Fruit fly (Drosophila melanogaster) whole organism, embryonic: Measurements from ENCODE around the gene Oatp26F.

Experiments
- ATbp ChIP-seq: fragments of 200-800 bp; sonication (Bioruptor generic); optimal IDR thresholded peaks from 2 replicates; lab custom pipeline; 2017; ENCODE audit warnings: missing biosample characterization, mild to moderate bottlenecking, missing genetic modification characterization, missing genetic modification reagents
- Asciz ChIP-seq: fragments of 200-800 bp; sonication (Bioruptor generic); optimal IDR thresholded peaks from 2 replicates; lab custom pipeline; 2017; ENCODE audit warnings: missing biosample characterization, mild to moderate bottlenecking, missing genetic modification characterization, missing genetic modification reagents
- Blimp-1 ChIP-seq: fragments of 200-800 bp; sonication (Bioruptor generic); optimal IDR thresholded peaks from 3 replicates; lab custom pipeline; 2018; ENCODE audit warnings: missing biosample characterization, missing genetic modification characterization, mild to moderate bottlenecking, moderate library complexity, missing genetic modification reagents
- CG10267 ChIP-seq: fragments of 200-800 bp; sonication (Bioruptor generic); optimal IDR thresholded peaks from 2 replicates; lab custom pipeline; 2018; ENCODE audit warnings: missing biosample characterization, mild to moderate bottlenecking, missing genetic modification characterization, moderate library complexity
- CG10321 ChIP-seq: fragments of 200-800 bp; sonication (Bioruptor generic); IDR thresholded peaks from 2 replicates; pipeline ENCODE4 v1.3.6; 2022; ENCODE audit warnings: missing biosample characterization, missing genetic modification characterization
- CG10565 ChIP-seq: fragments of 200-800 bp; sonication (Bioruptor generic); optimal IDR thresholded peaks from 3 replicates; lab custom pipeline; 2016; ENCODE audit warnings: missing biosample characterization, mild to moderate bottlenecking, missing genetic modification characterization
- CG10979 ChIP-seq: fragments of 200-800 bp; sonication (Bioruptor generic); optimal IDR thresholded peaks from 2 replicates; lab custom pipeline; 2018; ENCODE audit warnings: missing biosample characterization, mild to moderate bottlenecking, missing genetic modification characterization, moderate library complexity
- CG11456 ChIP-seq: fragments of 200-800 bp; sonication (Bioruptor generic); IDR thresholded peaks from 3 replicates; pipeline ENCODE4 v1.3.6; 2022; ENCODE audit warnings: missing biosample characterization, missing genetic modification characterization
- CG13287 ChIP-seq: fragments of 200-800 bp; sonication (Bioruptor generic); IDR thresholded peaks from 2 replicates; pipeline ENCODE4 v1.3.6; 2022; ENCODE audit warnings: missing biosample characterization, missing genetic modification characterization; ENCODE audit not compliant: partially characterized antibody
- CG13296 ChIP-seq: fragments of 200-800 bp; sonication (Bioruptor generic); optimal IDR thresholded peaks from 3 replicates; lab custom pipeline; 2018; ENCODE audit warnings: missing biosample characterization, mild to moderate bottlenecking, missing genetic modification characterization
- CG13624 ChIP-seq: fragments of 200-800 bp; sonication (Bioruptor generic); optimal IDR thresholded peaks from 2 replicates; lab custom pipeline; 2016; ENCODE audit warnings: missing biosample characterization, missing genetic modification characterization
- CG15479 ChIP-seq: fragments of 200-800 bp; sonication (Bioruptor generic); optimal IDR thresholded peaks from 3 replicates; lab custom pipeline; 2019; ENCODE audit warnings: missing biosample characterization, mild to moderate bottlenecking, missing genetic modification characterization, moderate library complexity
- CG16779 ChIP-seq: fragments of 200-800 bp; sonication (Bioruptor generic); IDR thresholded peaks from 2 replicates; pipeline ENCODE4 v1.3.6; 2022; ENCODE audit warnings: missing biosample characterization, missing genetic modification characterization
- CG16815 ChIP-seq: fragments of 200-800 bp; sonication (Bioruptor generic); optimal IDR thresholded peaks from 3 replicates; lab custom pipeline; 2017; ENCODE audit warnings: missing biosample characterization, mild to moderate bottlenecking, missing genetic modification characterization
- CG18011 ChIP-seq: fragments of 200-800 bp; sonication (Bioruptor generic); optimal IDR thresholded peaks from 2 replicates; lab custom pipeline; 2017; ENCODE audit warnings: missing biosample characterization, missing genetic modification characterization, mild to moderate bottlenecking, moderate library complexity, missing genotype
- CG1832 ChIP-seq: fragments of 200-800 bp; sonication (Bioruptor generic); optimal IDR thresholded peaks from 2 replicates; lab custom pipeline; 2017; ENCODE audit warnings: missing biosample characterization, mild to moderate bottlenecking, missing genetic modification characterization, inconsistent platforms
- CG2202 ChIP-seq: fragments of 200-800 bp; sonication (Bioruptor generic); optimal IDR thresholded peaks from 2 replicates; lab custom pipeline; 2018; ENCODE audit warnings: missing biosample characterization, mild to moderate bottlenecking, missing genetic modification characterization
- CG2889 ChIP-seq: fragments of 200-800 bp; sonication (Bioruptor generic); IDR thresholded peaks from 3 replicates; pipeline ENCODE4 v1.3.6; 2022; ENCODE audit warnings: missing biosample characterization, missing genetic modification characterization
- CG30403 ChIP-seq: fragments of 200-800 bp; sonication (Bioruptor generic); optimal IDR thresholded peaks from 3 replicates; lab custom pipeline; 2016; ENCODE audit warnings: missing biosample characterization, missing genetic modification characterization
- CG32772 ChIP-seq: fragments of 200-800 bp; sonication (Bioruptor generic); IDR thresholded peaks from 2 replicates; pipeline ENCODE4 v1.3.6; 2022; ENCODE audit warnings: missing biosample characterization, missing genetic modification characterization
- CG4328 ChIP-seq: fragments of 200-800 bp; sonication (Bioruptor generic); optimal IDR thresholded peaks from 3 replicates; lab custom pipeline; 2017; ENCODE audit warnings: missing biosample characterization, missing genetic modification reagents, missing genetic modification characterization
- CG4617 ChIP-seq: fragments of 200-800 bp; sonication (Bioruptor generic); optimal IDR thresholded peaks from 3 replicates; lab custom pipeline; 2016; ENCODE audit warnings: missing biosample characterization, missing genetic modification characterization, borderline replicate concordance
- CG4730 ChIP-seq: fragments of 200-800 bp; sonication (Bioruptor generic); IDR thresholded peaks from 2 replicates; pipeline ENCODE4 v1.3.6; 2022; ENCODE audit warnings: missing biosample characterization, missing genetic modification characterization
- CG6254 ChIP-seq: fragments of 200-800 bp; sonication (Bioruptor generic); optimal IDR thresholded peaks from 3 replicates; lab custom pipeline; 2017; ENCODE audit warnings: mild to moderate bottlenecking, missing biosample characterization, missing genetic modification reagents, missing genetic modification characterization
- CG6689 ChIP-seq: fragments of 200-800 bp; sonication (Bioruptor generic); IDR thresholded peaks from 2 replicates; pipeline ENCODE4 v1.3.6; 2022; ENCODE audit warnings: missing biosample characterization, missing genetic modification characterization
- CG6765 ChIP-seq: fragments of 200-800 bp; sonication (Bioruptor generic); optimal IDR thresholded peaks from 3 replicates; lab custom pipeline; 2017; ENCODE audit warnings: missing biosample characterization, mild to moderate bottlenecking, missing genetic modification characterization
- CG6854 ChIP-seq: fragments of 200-800 bp; sonication (Bioruptor generic); optimal IDR thresholded peaks from 3 replicates; lab custom pipeline; 2017; ENCODE audit warnings: missing biosample characterization, mild to moderate bottlenecking, missing genetic modification characterization
- CG7556 ChIP-seq: fragments of 200-800 bp; sonication (Bioruptor generic); optimal IDR thresholded peaks from 2 replicates; lab custom pipeline; 2017; ENCODE audit warnings: missing biosample characterization, mild to moderate bottlenecking, missing genetic modification characterization
- Dbx ChIP-seq: fragments of 200-800 bp; sonication (Bioruptor generic); IDR thresholded peaks from 3 replicates; pipeline ENCODE4 v1.3.6; 2022; ENCODE audit warnings: missing biosample characterization, missing genetic modification characterization
- ERR ChIP-seq: fragments of 200-800 bp; sonication (Bioruptor generic); optimal IDR thresholded peaks from 2 replicates; lab custom pipeline; 2016; ENCODE audit warnings: missing biosample characterization, missing genetic modification characterization
- Gug ChIP-seq: fragments of 200-800 bp; sonication (Bioruptor generic); IDR thresholded peaks from 4 replicates; pipeline ENCODE4 v1.3.6; 2022; ENCODE audit warnings: missing biosample characterization, missing genetic modification characterization
- HLHmδ ChIP-seq: fragments of 200-800 bp; sonication (Bioruptor generic); optimal IDR thresholded peaks from 2 replicates; lab custom pipeline; 2018; ENCODE audit warnings: missing biosample characterization, mild to moderate bottlenecking, missing genetic modification characterization, moderate library complexity
- HmgD ChIP-seq: fragments of 200-800 bp; sonication (Bioruptor generic); optimal IDR thresholded peaks from 3 replicates; lab custom pipeline; 2016; ENCODE audit warnings: missing biosample characterization, missing genetic modification characterization
- Oaz ChIP-seq: fragments of 200-800 bp; sonication (Bioruptor generic); IDR thresholded peaks from 2 replicates; pipeline ENCODE4 v1.3.6; 2022; ENCODE audit warnings: missing biosample characterization, missing genetic modification characterization
- Sin3A ChIP-seq: fragments of >200 bp; optimal IDR thresholded peaks from 2 replicates; lab custom pipeline; 2018
- ab ChIP-seq: fragments of 200-800 bp; sonication (Bioruptor generic); optimal IDR thresholded peaks from 2 replicates; lab custom pipeline; 2016; ENCODE audit warnings: missing biosample characterization, missing genetic modification characterization
- al ChIP-seq: fragments of 200-800 bp; sonication (Bioruptor generic); IDR thresholded peaks from 2 replicates; pipeline ENCODE4 v1.3.6; 2022; ENCODE audit warnings: missing biosample characterization, missing genetic modification characterization
- bbx ChIP-seq: fragments of 200-800 bp; sonication (Bioruptor generic); IDR thresholded peaks from 2 replicates; pipeline ENCODE4 v1.3.6; 2022; ENCODE audit warnings: missing biosample characterization, missing genetic modification characterization; ENCODE audit not compliant: partially characterized antibody
- btn ChIP-seq: fragments of 200-800 bp; sonication (Bioruptor generic); optimal IDR thresholded peaks from 2 replicates; lab custom pipeline; 2016; ENCODE audit warnings: missing biosample characterization, missing genetic modification characterization
- caup ChIP-seq: fragments of 200-800 bp; sonication (Bioruptor generic); optimal IDR thresholded peaks from 3 replicates; lab custom pipeline; 2017; ENCODE audit warnings: missing biosample characterization, mild to moderate bottlenecking, missing genetic modification characterization, moderate library complexity; ENCODE audit not compliant: severe bottlenecking
- crol ChIP-seq: fragments of 200-800 bp; sonication (Bioruptor generic); IDR thresholded peaks from 2 replicates; pipeline ENCODE4 v1.3.6; 2022; ENCODE audit warnings: missing biosample characterization, missing genetic modification characterization
- eyg ChIP-seq: fragments of 200-800 bp; sonication (Bioruptor generic); optimal IDR thresholded peaks from 3 replicates; lab custom pipeline; 2016; ENCODE audit warnings: missing biosample characterization, missing genetic modification characterization
- gsb ChIP-seq: fragments of 200-800 bp; sonication (Bioruptor generic); IDR thresholded peaks from 2 replicates; pipeline ENCODE4 v1.3.6; 2022; ENCODE audit warnings: missing biosample characterization, missing genetic modification characterization
- kah ChIP-seq: fragments of 200-800 bp; sonication (Bioruptor generic); optimal IDR thresholded peaks from 2 replicates; lab custom pipeline; 2018; ENCODE audit warnings: missing biosample characterization, mild to moderate bottlenecking, missing genetic modification characterization
- pho ChIP-seq: fragments of 200-800 bp; sonication (Bioruptor generic); optimal IDR thresholded peaks from 2 replicates; lab custom pipeline; 2016; ENCODE audit warnings: missing biosample characterization, missing genetic modification characterization
- pum ChIP-seq: fragments of 200-800 bp; sonication (Bioruptor generic); optimal IDR thresholded peaks from 2 replicates; lab custom pipeline; 2016; ENCODE audit warnings: missing biosample characterization, missing genetic modification characterization
- run ChIP-seq: fragments of 200-800 bp; sonication (Bioruptor generic); optimal IDR thresholded peaks from 3 replicates; lab custom pipeline; 2018; ENCODE audit warnings: missing biosample characterization, mild to moderate bottlenecking, missing genetic modification characterization
- tgo ChIP-seq: fragments of 200-800 bp; sonication (Bioruptor generic); IDR thresholded peaks from 3 replicates; pipeline ENCODE4 v1.3.6; 2022; ENCODE audit warnings: missing biosample characterization, missing genetic modification characterization
- tin ChIP-seq: fragments of 200-800 bp; sonication (Bioruptor generic); optimal IDR thresholded peaks from 3 replicates; lab custom pipeline; 2016; ENCODE audit warnings: missing biosample characterization, missing genetic modification characterization
- tll ChIP-seq, 2 experiments: fragments of 200-800 bp in 1 of 2; fragments of >200 bp in 1 of 2; sonication (Bioruptor generic) in 1 of 2; optimal IDR thresholded peaks; 2 replicates each; lab custom pipeline; 2017 to 2019; ENCODE audit warnings: missing biosample characterization in 2 of 2, missing genetic modification characterization in 2 of 2, mild to moderate bottlenecking in 1 of 2, moderate library complexity in 1 of 2

Oatp26F gene

DNA sequence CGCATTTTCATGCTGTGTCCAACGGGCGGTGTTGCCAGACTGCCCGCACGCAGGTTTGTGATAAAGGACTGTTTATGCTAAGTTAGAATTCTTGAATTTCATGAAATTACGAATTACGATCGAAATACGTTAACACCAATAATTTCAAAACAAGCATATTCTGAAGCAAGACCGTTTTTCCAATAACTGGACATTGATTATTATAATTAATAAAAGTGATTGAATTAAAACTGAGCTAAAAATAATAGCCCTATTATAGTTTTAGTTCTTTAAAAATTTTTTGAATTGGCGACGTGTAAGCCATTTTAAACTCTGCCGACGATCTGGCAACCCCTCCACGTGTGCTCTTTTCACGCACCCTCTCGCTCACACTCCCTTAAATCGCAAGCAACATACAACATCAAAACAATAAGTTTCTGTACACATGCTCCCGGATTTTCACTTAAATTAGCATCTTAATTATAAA lies 16.0 kb upstream of the Oatp26F start (continued):
- TF ChIP-seq CG6854 (GFP tag; lab: Kevin White, UChicago) (peak; percentile 93), HLHmδ (no peak), CG10321 (GFP tag; lab: Robert Waterston, UW) (peak; percentile 75), CG32772 (GFP tag; lab: Robert Waterston, UW) (peak; percentile 89), CG4730 (GFP tag; lab: Robert Waterston, UW) (peak; percentile 86), CG6254 (GFP tag; lab: Kevin White, UChicago) (peak; percentile 87), pho (GFP tag; lab: Kevin White, UChicago) (peak; percentile 95), Asciz (GFP tag; lab: Kevin White, UChicago) (peak; percentile 94), Oaz (GFP tag; lab: Robert Waterston, UW) (peak; percentile 93), CG7556 (GFP tag; lab: Kevin White, UChicago) (peak; percentile 96), CG13287 (no peak; the same call in 1 of the 2 replicates), al (peak; percentile 91), CG13296 (peak; percentile 97), CG13624 (peak; percentile 90), CG11456 (GFP tag; lab: Robert Waterston, UW) (peak; percentile 91), Dbx (GFP tag; lab: Robert Waterston, UW) (peak; percentile 94), CG16779 (GFP tag; lab: Robert Waterston, UW) (peak; percentile 77), tgo (peak; percentile 94), CG6689 (GFP tag; lab: Robert Waterston, UW) (peak; percentile 96), CG16815 (peak; percentile 92), CG10565 (peak; percentile 75), tin (GFP tag; lab: Kevin White, UChicago) (peak; percentile 96), ATbp (GFP tag; lab: Kevin White, UChicago) (peak; percentile 92), eyg (GFP tag; lab: Kevin White, UChicago) (peak; percentile 78), CG15479 (GFP tag; lab: Kevin White, UChicago) (peak; percentile 47), CG6765 (GFP tag; lab: Kevin White, UChicago) (peak; percentile 95), CG18011 (GFP tag; lab: Kevin White, UChicago) (peak; percentile 89), Blimp-1 (GFP tag; lab: Kevin White, UChicago) (peak; percentile 91), CG2202 (tag; lab: Kevin White, UChicago) (peak; percentile 84), crol (GFP tag; lab: Robert Waterston, UW) (peak; percentile 48), CG2889 (GFP tag; lab: Robert Waterston, UW) (peak; percentile 89), caup (GFP tag; lab: Kevin White, UChicago) (peak; percentile 96), CG30403 (GFP tag; lab: Kevin White, UChicago) (peak; percentile 98), btn (GFP tag; lab: Kevin White, UChicago) (peak; percentile 29), kah (GFP tag; lab: Kevin White, UChicago) (peak; percentile 89), Sin3A (lab: Kevin White, UChicago) (peak; percentile 66), CG10267 (tag; lab: Kevin White, UChicago) (peak; percentile 89), pum (GFP tag; lab: Kevin White, UChicago) (peak; percentile 91), CG4617 (GFP tag; lab: Kevin White, UChicago) (peak; percentile 87), bbx (GFP tag; lab: Robert Waterston, UW) (no peak), run (tag; lab: Kevin White, UChicago) (peak; percentile 93), HmgD (no peak), CG4328 (GFP tag; lab: Kevin White, UChicago) (peak; percentile 96), CG1832 (GFP tag; lab: Kevin White, UChicago) (no peak), tll (GFP tag; optimal IDR thresholded peaks at IDR 0.05; lab: Kevin White, UChicago) (peak; percentile 28), CG10979 (peak; percentile 93), ab (GFP tag; lab: Kevin White, UChicago) (peak; percentile 67), ERR (GFP tag; lab: Kevin White, UChicago) (peak; percentile 81), Gug (GFP tag; lab: Robert Waterston, UW) (peak; percentile 81; the same call in 3 of the 4 replicates), gsb (GFP tag; lab: Robert Waterston, UW) (peak; percentile 86)
